Worm (Caenorhabditis elegans): ENCODE measurements around the gene clec-186.

clec-186 gene

ce11 chrIV:12879557-12879956, 13.6 kb downstream of the clec-186 start, which contains the start of gene ZK896.5:
TSS of gene ZK896.5 (minus strand) at chrIV:12879645.
- TF ChIP-seq flh-1 (GFP tag; optimal IDR thresholded peaks at IDR 0.05): no peak
- no peak for TF ChIP-seq blmp-1 (tag; optimal IDR thresholded peaks at IDR 0.05)
- no peak for TF ChIP-seq mep-1 (tag; optimal IDR thresholded peaks at IDR 0.05)

DNA sequence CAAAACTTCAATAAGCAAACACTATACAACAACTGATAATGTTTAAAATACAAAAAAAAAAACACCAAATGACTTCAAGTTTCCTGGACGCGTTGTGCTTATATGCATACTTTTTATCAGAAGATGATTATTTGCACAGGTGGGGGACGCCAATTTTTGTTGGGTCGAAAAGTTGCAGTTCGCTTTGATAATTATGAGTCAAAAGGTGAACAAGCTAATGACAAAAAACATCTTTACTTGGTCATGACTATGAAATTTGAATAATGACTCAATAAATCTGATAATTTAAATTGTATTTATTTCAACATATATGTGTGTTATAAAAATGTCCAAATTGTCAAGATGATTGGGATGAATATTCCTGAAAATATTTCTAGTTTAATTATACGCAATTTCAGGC, 17.3 kb downstream of the clec-186 start, which contains the start of gene ZK896.4:
TSS of gene ZK896.4 (minus strand) at position 101 of the 400 bp plus-strand sequence.
- no peak for TF ChIP-seq nhr-28 (tag; optimal IDR thresholded peaks at IDR 0.05)
- no peak for TF ChIP-seq bed-3 (GFP tag; optimal IDR thresholded peaks at IDR 0.05)
- TF ChIP-seq lin-13 (tag; optimal IDR thresholded peaks at IDR 0.05): no peak
- no peak for TF ChIP-seq unc-39 (tag; optimal IDR thresholded peaks at IDR 0.05)
- TF ChIP-seq pha-4 (tag; optimal IDR thresholded peaks at IDR 0.05): no peak
- no peak for TF ChIP-seq mab-5 (tag; optimal IDR thresholded peaks at IDR 0.05)

ce11 chrIV:12886012-12886411, 20.1 kb downstream of the clec-186 start:
- no peak for TF ChIP-seq elt-1 (tag; optimal IDR thresholded peaks at IDR 0.05; ENCODE audit: borderline replicate concordance, insufficient read depth)
- TF ChIP-seq unc-62 (GFP tag; optimal IDR thresholded peaks at IDR 0.05): no peak
- TF ChIP-seq elt-3 (tag; optimal IDR thresholded peaks at IDR 0.05): no peak
- no peak for TF ChIP-seq ceh-39 (tag; optimal IDR thresholded peaks at IDR 0.05)
- no peak for TF ChIP-seq unc-39 (tag; optimal IDR thresholded peaks at IDR 0.05)
- no peak for TF ChIP-seq cnd-1 (tag; optimal IDR thresholded peaks at IDR 0.05)

- TF ChIP-seq M03D4.4 (tag; optimal IDR thresholded peaks at IDR 0.05) (no peak), nhr-28 (tag; optimal IDR thresholded peaks at IDR 0.05) (no peak), ces-1 (GFP tag; optimal IDR thresholded peaks at IDR 0.05) (no peak)
Observed at ce11 chrIV:12890445-12890844, 24.5 kb downstream of the clec-186 start, which contains the start of gene K08D8.6. TSS of gene K08D8.6 (minus strand) at chrIV:12890508.

DNA sequence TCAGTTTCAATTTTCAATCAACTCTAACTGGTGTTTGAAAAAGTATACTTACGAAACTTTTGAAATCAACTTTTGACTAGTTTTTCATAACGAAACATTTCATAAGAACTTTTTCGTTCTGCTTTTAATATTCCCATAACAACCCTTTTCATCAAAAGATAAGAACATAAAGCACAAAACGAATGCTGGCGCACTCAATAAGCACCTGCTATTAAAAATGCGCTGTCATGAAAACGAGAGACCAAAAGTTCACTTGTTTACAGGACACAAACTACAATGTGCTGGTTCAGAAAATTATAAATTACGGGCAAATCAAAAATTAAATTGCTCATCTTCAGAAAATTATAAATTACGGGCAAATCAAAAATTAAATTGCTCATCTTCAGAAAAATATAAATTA, 25.2 kb downstream of the clec-186 start:
- TF ChIP-seq flh-1 (GFP tag; optimal IDR thresholded peaks at IDR 0.05): no peak
- TF ChIP-seq mab-5 (tag; optimal IDR thresholded peaks at IDR 0.05): no peak
- no peak for TF ChIP-seq ces-1 (GFP tag; optimal IDR thresholded peaks at IDR 0.05)
- no peak for TF ChIP-seq tbx-8 (GFP tag; optimal IDR thresholded peaks at IDR 0.05)
- TF ChIP-seq ceh-83 (GFP tag; optimal IDR thresholded peaks at IDR 0.05): no peak
- no peak for TF ChIP-seq blmp-1 (tag; optimal IDR thresholded peaks at IDR 0.05)
- no peak for TF ChIP-seq nhr-28 (tag; optimal IDR thresholded peaks at IDR 0.05)
- TF ChIP-seq sem-2 (GFP tag; optimal IDR thresholded peaks at IDR 0.05): no peak
- no peak for TF ChIP-seq pha-4 (tag; optimal IDR thresholded peaks at IDR 0.05)
- TF ChIP-seq lin-13 (tag; optimal IDR thresholded peaks at IDR 0.05): no peak
- TF ChIP-seq mls-2 (tag; optimal IDR thresholded peaks at IDR 0.05): no peak
- TF ChIP-seq unc-62 (GFP tag; optimal IDR thresholded peaks at IDR 0.05): no peak
- no peak for TF ChIP-seq snpc-4 (tag; optimal IDR thresholded peaks at IDR 0.05)

- TF ChIP-seq elt-3 (tag; optimal IDR thresholded peaks at IDR 0.05) (no peak), sptf-1 (tag; optimal IDR thresholded peaks at IDR 0.05) (no peak), ces-1 (GFP tag; optimal IDR thresholded peaks at IDR 0.05) (no peak), M03D4.4 (tag; optimal IDR thresholded peaks at IDR 0.05) (no peak), mls-2 (tag; optimal IDR thresholded peaks at IDR 0.05) (no peak), lsy-2 (tag; optimal IDR thresholded peaks at IDR 0.05) (no peak), pha-4 (tag; optimal IDR thresholded peaks at IDR 0.05) (no peak), nhr-28 (tag; optimal IDR thresholded peaks at IDR 0.05) (no peak), mab-5 (tag; optimal IDR thresholded peaks at IDR 0.05) (no peak), snpc-4 (tag; optimal IDR thresholded peaks at IDR 0.05) (no peak), ceh-83 (GFP tag; optimal IDR thresholded peaks at IDR 0.05) (no peak), lin-32 (GFP tag; optimal IDR thresholded peaks at IDR 0.05) (no peak), nhr-12 (tag; optimal IDR thresholded peaks at IDR 0.05) (no peak), ham-2 (GFP tag; optimal IDR thresholded peaks at IDR 0.05) (no peak), unc-39 (tag; optimal IDR thresholded peaks at IDR 0.05) (no peak), tbx-8 (GFP tag; optimal IDR thresholded peaks at IDR 0.05) (no peak), mep-1 (tag; optimal IDR thresholded peaks at IDR 0.05) (no peak)
Observed at ce11 chrIV:12892194-12892593, 26.3 kb downstream of the clec-186 start, which contains the start of gene K08D8.1. TSS of gene K08D8.1 (plus strand) at chrIV:12892494.

DNA sequence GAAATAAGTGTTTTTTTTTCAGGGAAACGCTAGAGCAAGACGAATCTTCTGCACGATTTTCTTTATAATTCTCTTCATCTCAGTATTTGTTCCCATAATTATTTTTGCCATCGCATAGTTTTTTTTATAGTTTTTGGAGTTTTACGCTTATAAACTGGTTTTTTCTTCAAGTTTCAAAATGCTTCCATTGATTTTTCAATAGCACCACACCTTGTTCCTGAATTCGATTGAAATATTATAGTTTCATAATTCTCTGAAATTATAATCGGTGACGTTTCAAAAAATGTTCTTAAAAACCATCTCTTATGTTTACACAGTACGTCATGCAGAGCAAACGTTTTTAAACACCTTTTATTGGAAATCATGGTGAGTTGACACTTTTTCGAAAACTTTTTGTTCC, 27.3 kb downstream of the clec-186 start, which contains the start of gene K08D8.12:
TSS of gene K08D8.12 (plus strand) at position 301 of the 400 bp plus-strand sequence.
- no peak for TF ChIP-seq nhr-76 (tag; optimal IDR thresholded peaks at IDR 0.05)
- no peak for TF ChIP-seq ceh-83 (GFP tag; optimal IDR thresholded peaks at IDR 0.05)
- no peak for TF ChIP-seq lin-13 (tag; optimal IDR thresholded peaks at IDR 0.05)
- no peak for TF ChIP-seq drap-1 (GFP tag; optimal IDR thresholded peaks at IDR 0.05)
- TF ChIP-seq sptf-1 (tag; optimal IDR thresholded peaks at IDR 0.05): no peak
- TF ChIP-seq mls-2 (tag; optimal IDR thresholded peaks at IDR 0.05): no peak
- TF ChIP-seq nhr-12 (tag; optimal IDR thresholded peaks at IDR 0.05): no peak
- TF ChIP-seq nhr-28 (tag; optimal IDR thresholded peaks at IDR 0.05): no peak
- no peak for TF ChIP-seq ces-1 (GFP tag; optimal IDR thresholded peaks at IDR 0.05)
- TF ChIP-seq nhr-237 (tag; optimal IDR thresholded peaks at IDR 0.05): no peak
- TF ChIP-seq nhr-2 (tag; optimal IDR thresholded peaks at IDR 0.05): no peak
- TF ChIP-seq M03D4.4 (tag; optimal IDR thresholded peaks at IDR 0.05): no peak
- TF ChIP-seq ceh-39 (tag; optimal IDR thresholded peaks at IDR 0.05): no peak
- TF ChIP-seq cnd-1 (tag; optimal IDR thresholded peaks at IDR 0.05): no peak
